Fruit fly (Drosophila melanogaster): ENCODE results near the gene mgl.

The mgl gene

DNA sequence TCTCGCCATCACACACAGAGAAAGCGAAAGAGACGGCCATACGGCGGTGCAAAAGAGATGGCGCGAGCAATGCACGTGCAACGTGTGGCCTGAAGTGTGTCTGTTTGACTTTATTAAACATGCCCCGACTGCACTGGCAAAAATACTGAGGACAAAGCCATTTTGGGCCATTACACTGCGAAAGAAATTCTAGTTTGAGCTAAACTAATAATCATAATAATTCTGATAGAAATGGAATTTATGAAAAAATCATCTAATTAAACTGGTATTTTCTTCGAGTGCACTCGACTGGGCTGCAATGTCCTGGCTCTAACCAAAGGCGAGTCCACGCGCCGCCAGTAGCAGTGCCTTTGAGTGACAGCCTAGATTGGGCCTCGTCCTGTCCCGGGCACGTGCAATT, 98.9 kb downstream of the mgl start (continued):
- TF ChIP-seq Rel (GFP tag; optimal IDR thresholded peaks at IDR 0.05), result no peak
- no peak for TF ChIP-seq Rel (tag; optimal IDR thresholded peaks at IDR 0.05)
- TF ChIP-seq dsf (GFP tag; optimal IDR thresholded peaks at IDR 0.05; ENCODE audit: borderline replicate concordance), result no peak
- TF ChIP-seq brk (GFP tag; optimal IDR thresholded peaks at IDR 0.05), result no peak
- TF ChIP-seq Dfd (GFP tag; optimal IDR thresholded peaks at IDR 0.05), result no peak
- TF ChIP-seq ey (GFP tag; optimal IDR thresholded peaks at IDR 0.05), result peak; percentile 28
- peak; percentile 12 for TF ChIP-seq rgr (GFP tag; optimal IDR thresholded peaks at IDR 0.05)
- no peak for TF ChIP-seq GATAd (GFP tag; optimal IDR thresholded peaks at IDR 0.05)
- no peak for TF ChIP-seq Hr78 (GFP tag; optimal IDR thresholded peaks at IDR 0.05)
- no peak for TF ChIP-seq lola (GFP tag; optimal IDR thresholded peaks at IDR 0.05)
- TF ChIP-seq Myc (optimal IDR thresholded peaks at IDR 0.05), result no peak
- no peak for TF ChIP-seq N (GFP tag; optimal IDR thresholded peaks at IDR 0.05)
- TF ChIP-seq Abd-B (GFP tag; optimal IDR thresholded peaks at IDR 0.05), result no peak
- peak; percentile 33 for TF ChIP-seq Sp1 (GFP tag; optimal IDR thresholded peaks at IDR 0.05)

DNA sequence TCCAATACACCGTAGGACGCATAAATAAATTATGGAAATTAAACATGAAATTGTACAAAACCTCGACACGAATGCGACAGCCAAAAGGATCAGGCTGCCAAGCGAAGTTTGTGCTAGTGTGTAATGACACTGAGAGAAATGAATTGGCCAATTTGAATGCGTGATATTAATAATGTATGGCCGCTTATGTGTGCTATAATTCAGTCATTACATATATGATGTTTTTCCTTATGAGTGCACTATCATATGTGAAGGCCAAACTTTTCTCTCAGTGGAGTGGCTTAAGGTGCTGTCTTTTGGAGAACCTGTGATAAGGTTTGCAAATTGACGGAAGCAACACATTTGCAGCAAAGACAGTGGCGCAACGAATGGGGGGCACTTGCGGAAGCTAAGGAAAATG, 100.1 kb downstream of the mgl start:
- TF ChIP-seq Myc (optimal IDR thresholded peaks at IDR 0.05), result no peak
- peak in 1 of 2 experiments; percentile 1 for TF ChIP-seq foxo (GFP tag; optimal IDR thresholded peaks at IDR 0.05)
- TF ChIP-seq dmrt93B (GFP tag; optimal IDR thresholded peaks at IDR 0.05), result no peak
- no peak for TF ChIP-seq HLH106 (tag; optimal IDR thresholded peaks at IDR 0.05)
- TF ChIP-seq Mio (GFP tag; optimal IDR thresholded peaks at IDR 0.05), result no peak
- peak; percentile 12 for TF ChIP-seq rgr (GFP tag; optimal IDR thresholded peaks at IDR 0.05)

DNA sequence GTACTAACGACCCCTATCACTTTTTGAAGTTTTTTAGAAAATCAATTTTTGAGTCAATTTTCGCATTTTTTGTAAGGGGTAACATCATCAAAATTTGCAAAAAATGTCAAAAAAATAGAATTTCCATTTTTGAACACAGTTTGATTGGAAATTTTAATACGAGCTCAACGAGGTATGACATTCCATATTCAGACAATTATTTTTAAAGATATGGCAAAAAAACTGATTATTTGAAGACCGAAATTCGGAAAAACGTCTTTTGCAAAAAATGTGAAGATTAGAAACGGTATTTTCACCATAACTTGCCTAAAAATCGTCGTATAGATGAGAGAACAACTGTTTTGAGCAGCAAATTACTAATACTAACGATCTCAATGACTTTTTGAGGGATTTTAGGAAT, 103.1 kb downstream of the mgl start:
- peak; percentile 94 for TF ChIP-seq Dfd (GFP tag; optimal IDR thresholded peaks at IDR 0.05)

DNA sequence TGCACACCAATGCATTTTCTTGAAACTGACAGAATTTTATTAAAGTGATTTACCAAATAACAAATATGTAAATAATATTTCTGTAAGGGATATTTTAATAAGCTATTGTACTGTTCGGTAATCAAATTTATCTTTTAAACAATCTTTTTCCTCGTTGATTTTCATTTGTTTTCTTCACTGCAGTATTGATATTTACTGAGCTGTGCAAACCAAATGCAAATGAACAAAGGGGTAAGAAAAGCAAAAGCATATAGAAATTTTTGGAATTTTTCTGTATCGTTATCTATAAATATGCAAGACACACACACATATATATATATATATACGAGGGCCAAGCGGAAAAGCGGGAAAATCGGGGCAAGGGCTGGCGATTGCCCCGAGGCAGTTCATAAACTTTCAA, 105.0 kb downstream of the mgl start:
- TF ChIP-seq jim (GFP tag; optimal IDR thresholded peaks at IDR 0.05), result no peak
- TF ChIP-seq dmrt93B (GFP tag; optimal IDR thresholded peaks at IDR 0.05), result no peak
- no peak for TF ChIP-seq Jra (GFP tag; optimal IDR thresholded peaks at IDR 0.05)
- no peak for TF ChIP-seq HLH106 (tag; optimal IDR thresholded peaks at IDR 0.05)
- TF ChIP-seq Sp1 (GFP tag; optimal IDR thresholded peaks at IDR 0.05), result no peak
- TF ChIP-seq Hnf4 (GFP tag; optimal IDR thresholded peaks at IDR 0.05), result no peak
- TF ChIP-seq ey (GFP tag; optimal IDR thresholded peaks at IDR 0.05), result no peak
- TF ChIP-seq N (GFP tag; optimal IDR thresholded peaks at IDR 0.05), result no peak
- TF ChIP-seq OdsH (GFP tag; optimal IDR thresholded peaks at IDR 0.05), result no peak
- TF ChIP-seq Mio (GFP tag; optimal IDR thresholded peaks at IDR 0.05), result no peak
- TF ChIP-seq h (GFP tag; optimal IDR thresholded peaks at IDR 0.05), result no peak
- TF ChIP-seq pan (optimal IDR thresholded peaks at IDR 0.05), result no peak
- TF ChIP-seq sv (GFP tag; optimal IDR thresholded peaks at IDR 0.05), result no peak
- no peak for TF ChIP-seq usp (GFP tag; optimal IDR thresholded peaks at IDR 0.05)
- TF ChIP-seq fru (GFP tag; optimal IDR thresholded peaks at IDR 0.05), result no peak

DNA sequence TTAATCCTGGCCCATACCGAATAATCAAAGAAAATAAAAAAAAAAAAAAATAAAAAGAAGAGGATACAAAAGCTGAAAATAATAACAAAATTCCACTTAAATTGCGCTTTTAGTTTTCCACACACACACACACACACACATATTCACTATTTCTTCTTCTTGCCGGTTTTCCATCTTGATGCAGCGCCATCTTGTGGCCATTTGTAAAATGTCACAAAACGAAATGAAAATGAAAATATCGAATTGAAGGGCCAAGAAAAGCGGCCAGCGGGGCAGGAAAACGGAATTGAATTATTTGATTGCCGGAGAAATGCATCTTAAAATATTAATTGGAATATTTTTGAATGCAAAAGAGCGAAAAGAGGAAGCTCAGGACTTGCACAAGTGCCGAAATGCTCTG, 105.6 kb downstream of the mgl start:
- TF ChIP-seq CrebA (GFP tag; optimal IDR thresholded peaks at IDR 0.05; ENCODE audit: borderline replicate concordance), result no peak
- no peak for TF ChIP-seq tai (GFP tag; optimal IDR thresholded peaks at IDR 0.05)
- TF ChIP-seq sv (GFP tag; optimal IDR thresholded peaks at IDR 0.05), result no peak
- no peak for TF ChIP-seq foxo (GFP tag; optimal IDR thresholded peaks at IDR 0.05)
- no peak for TF ChIP-seq pan (optimal IDR thresholded peaks at IDR 0.05)
- no peak for TF ChIP-seq dmrt93B (GFP tag; optimal IDR thresholded peaks at IDR 0.05)
- no peak for TF ChIP-seq sage (GFP tag; optimal IDR thresholded peaks at IDR 0.05)
- no peak for TF ChIP-seq Hr83 (GFP tag; optimal IDR thresholded peaks at IDR 0.05; ENCODE audit: poor library complexity, severe bottlenecking)
- TF ChIP-seq brk (GFP tag; optimal IDR thresholded peaks at IDR 0.05), result no peak
- TF ChIP-seq Hr78 (GFP tag; optimal IDR thresholded peaks at IDR 0.05), result no peak
- TF ChIP-seq br (GFP tag; optimal IDR thresholded peaks at IDR 0.05), result no peak
- TF ChIP-seq usp (GFP tag; optimal IDR thresholded peaks at IDR 0.05), result no peak
- TF ChIP-seq dsf (GFP tag; optimal IDR thresholded peaks at IDR 0.05; ENCODE audit: borderline replicate concordance), result no peak
- no peak for TF ChIP-seq N (GFP tag; optimal IDR thresholded peaks at IDR 0.05)
- TF ChIP-seq lola (GFP tag; optimal IDR thresholded peaks at IDR 0.05), result no peak
- TF ChIP-seq psq (GFP tag; optimal IDR thresholded peaks at IDR 0.05), result no peak
- no peak for TF ChIP-seq Mio (GFP tag; optimal IDR thresholded peaks at IDR 0.05)
- TF ChIP-seq jim (GFP tag; optimal IDR thresholded peaks at IDR 0.05), result no peak
